Worm (Caenorhabditis elegans) whole organism, L2 larva: ENCODE measurements around the gene ida-1.

Experiments
- ceh-82 ChIP-seq: fragments of 150-350 bp; optimal IDR thresholded peaks from 2 replicates; lab custom pipeline; 2014; ENCODE audit warnings: missing biosample characterization, missing genetic modification characterization
- fos-1 ChIP-seq: fragments of 150-350 bp; optimal IDR thresholded peaks from 2 replicates; lab custom pipeline; 2014; ENCODE audit warnings: missing biosample characterization, missing genetic modification characterization
- nhr-12 ChIP-seq: fragments of 150-350 bp; optimal IDR thresholded peaks from 2 replicates; lab custom pipeline; 2014; ENCODE audit warnings: missing biosample characterization, missing genetic modification characterization
- nhr-77 ChIP-seq: fragments of 150-350 bp; optimal IDR thresholded peaks from 2 replicates; lab custom pipeline; 2014; ENCODE audit warnings: missing biosample characterization, missing genetic modification characterization
- skn-1 ChIP-seq: sonication (generic microtip); optimal IDR thresholded peaks from 2 replicates; lab custom pipeline; 2017; ENCODE audit warnings: missing biosample characterization, missing genetic modification characterization
- ztf-4 ChIP-seq: fragments of 150-350 bp; optimal IDR thresholded peaks from 2 replicates; lab custom pipeline; 2014; ENCODE audit warnings: missing biosample characterization, missing genetic modification characterization

DNA sequence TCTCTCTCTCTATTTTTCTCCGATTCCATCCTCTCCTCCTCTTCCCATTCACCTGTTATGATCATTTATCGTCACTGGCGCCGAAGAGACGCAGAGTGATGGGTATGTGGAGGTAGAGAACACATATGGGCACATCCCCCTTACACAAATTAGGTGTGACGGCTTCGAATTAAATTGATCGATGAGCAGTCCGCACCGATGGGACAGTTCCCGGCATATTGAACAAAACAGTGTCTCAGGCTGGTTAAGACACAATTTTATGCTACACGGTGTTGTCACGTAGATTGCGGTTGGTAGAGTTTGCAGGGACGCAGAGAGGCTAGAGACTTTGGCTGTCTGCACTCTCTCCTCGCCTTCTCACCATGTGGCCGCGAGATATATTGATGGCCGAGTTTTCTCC is 59.5 kb downstream of the ida-1 start, which contains the start of gene R12B2.7:
- TF ChIP-seq fos-1 (tag; lab: Kevin White, UChicago) (no peak), skn-1 (tag; lab: Kevin White, UChicago) (no peak), ztf-4 (tag; lab: Kevin White, UChicago) (no peak), nhr-12 (tag; lab: Kevin White, UChicago) (no peak), nhr-77 (tag; lab: Kevin White, UChicago) (no peak), ceh-82 (tag; lab: Kevin White, UChicago) (no peak)
